Fruit fly (Drosophila melanogaster) whole organism, embryonic: ENCODE data around the gene fln.
A peak's percentile ranks its signal among the peaks of the same experiment; 100 is the strongest.

Experiments used
- Atf6 ChIP-seq: fragments of 200-800 bp; sonication (Bioruptor generic); IDR thresholded peaks from 2 replicates; pipeline ENCODE4 v1.3.6; 2022; ENCODE audit warnings: missing biosample characterization, missing genetic modification characterization
- B-H1 ChIP-seq: fragments of 200-800 bp; sonication (Bioruptor generic); IDR thresholded peaks from 3 replicates; pipeline ENCODE4 v1.3.6; 2022; ENCODE audit warnings: missing biosample characterization, missing genetic modification characterization
- C15 ChIP-seq: fragments of 200-800 bp; sonication (Bioruptor generic); IDR thresholded peaks from 3 replicates; pipeline ENCODE4 v1.3.6; 2022; ENCODE audit warnings: missing biosample characterization, missing genetic modification characterization
- CG10431 ChIP-seq: fragments of 200-800 bp; sonication (Bioruptor generic); optimal IDR thresholded peaks from 3 replicates; lab custom pipeline; 2018; ENCODE audit warnings: missing biosample characterization, mild to moderate bottlenecking, missing genetic modification characterization
- CG10654 ChIP-seq: fragments of 200-800 bp; sonication (Bioruptor generic); optimal IDR thresholded peaks from 2 replicates; lab custom pipeline; 2016; ENCODE audit warnings: missing biosample characterization, missing genetic modification characterization
- CG12236 ChIP-seq: fragments of 200-800 bp; sonication (Bioruptor generic); optimal IDR thresholded peaks from 2 replicates; lab custom pipeline; 2016; ENCODE audit warnings: missing biosample characterization, missing genetic modification characterization
- CG1233 ChIP-seq: fragments of 200-800 bp; sonication (Bioruptor generic); optimal IDR thresholded peaks from 4 replicates; lab custom pipeline; 2018; ENCODE audit warnings: missing biosample characterization, mild to moderate bottlenecking, missing genetic modification characterization
- CG13296 ChIP-seq: fragments of 200-800 bp; sonication (Bioruptor generic); optimal IDR thresholded peaks from 3 replicates; lab custom pipeline; 2018; ENCODE audit warnings: missing biosample characterization, mild to moderate bottlenecking, missing genetic modification characterization
- CG13624 ChIP-seq: fragments of 200-800 bp; sonication (Bioruptor generic); optimal IDR thresholded peaks from 2 replicates; lab custom pipeline; 2016; ENCODE audit warnings: missing biosample characterization, missing genetic modification characterization
- CG1529 ChIP-seq: fragments of 200-800 bp; sonication (Bioruptor generic); optimal IDR thresholded peaks from 3 replicates; lab custom pipeline; 2018; ENCODE audit warnings: missing biosample characterization, missing genetic modification characterization
- CG15479 ChIP-seq: fragments of 200-800 bp; sonication (Bioruptor generic); optimal IDR thresholded peaks from 3 replicates; lab custom pipeline; 2019; ENCODE audit warnings: missing biosample characterization, mild to moderate bottlenecking, missing genetic modification characterization, moderate library complexity
- CG15696 ChIP-seq: fragments of 200-800 bp; sonication (Bioruptor generic); optimal IDR thresholded peaks from 2 replicates; lab custom pipeline; 2019; ENCODE audit warnings: missing biosample characterization, mild to moderate bottlenecking, missing genetic modification characterization, moderate library complexity
- CG16815 ChIP-seq: fragments of 200-800 bp; sonication (Bioruptor generic); optimal IDR thresholded peaks from 3 replicates; lab custom pipeline; 2017; ENCODE audit warnings: missing biosample characterization, mild to moderate bottlenecking, missing genetic modification characterization
- CG17359 ChIP-seq: fragments of 200-800 bp; sonication (Bioruptor generic); optimal IDR thresholded peaks from 3 replicates; lab custom pipeline; 2018; ENCODE audit warnings: missing biosample characterization, mild to moderate bottlenecking, missing genetic modification characterization, moderate library complexity
- CG18262 ChIP-seq: fragments of 200-800 bp; optimal IDR thresholded peaks from 3 replicates; lab custom pipeline; 2019; ENCODE audit warnings: missing biosample characterization, mild to moderate bottlenecking, missing genetic modification characterization, moderate library complexity
- CG2875 ChIP-seq: fragments of 200-800 bp; sonication (Bioruptor generic); optimal IDR thresholded peaks from 2 replicates; lab custom pipeline; 2017; ENCODE audit warnings: missing biosample characterization, mild to moderate bottlenecking, missing genetic modification characterization, missing genetic modification reagents
- CG33213 ChIP-seq: fragments of 200-800 bp; sonication (Bioruptor generic); optimal IDR thresholded peaks from 3 replicates; lab custom pipeline; 2016; ENCODE audit warnings: missing biosample characterization, missing genetic modification characterization
- CG3838 ChIP-seq: fragments of 200-800 bp; sonication (Bioruptor generic); optimal IDR thresholded peaks from 3 replicates; lab custom pipeline; 2016; ENCODE audit warnings: missing biosample characterization, missing genetic modification characterization
- CG4328 ChIP-seq: fragments of 200-800 bp; sonication (Bioruptor generic); optimal IDR thresholded peaks from 3 replicates; lab custom pipeline; 2017; ENCODE audit warnings: missing biosample characterization, missing genetic modification reagents, missing genetic modification characterization
- CG4404 ChIP-seq: fragments of 200-800 bp; sonication (Bioruptor generic); IDR thresholded peaks from 2 replicates; pipeline ENCODE4 v1.3.6; 2022; ENCODE audit warnings: missing biosample characterization, missing genetic modification characterization
- CG4854 ChIP-seq: fragments of 200-800 bp; sonication (Bioruptor generic); optimal IDR thresholded peaks from 2 replicates; lab custom pipeline; 2016; ENCODE audit warnings: missing biosample characterization, missing genetic modification characterization, inconsistent platforms
- CG6791 ChIP-seq: fragments of 200-800 bp; sonication (Bioruptor generic); IDR thresholded peaks from 3 replicates; pipeline ENCODE4 v1.3.6; 2022; ENCODE audit warnings: missing biosample characterization, missing genetic modification characterization; ENCODE audit not compliant: partially characterized antibody
- CG7928 ChIP-seq: fragments of 200-800 bp; sonication (Bioruptor generic); optimal IDR thresholded peaks from 2 replicates; lab custom pipeline; 2017; ENCODE audit warnings: missing biosample characterization, mild to moderate bottlenecking, missing genetic modification characterization
- CG8359 ChIP-seq: fragments of 200-800 bp; sonication (Bioruptor generic); optimal IDR thresholded peaks from 2 replicates; lab custom pipeline; 2017; ENCODE audit warnings: missing biosample characterization, mild to moderate bottlenecking, missing genetic modification characterization, borderline replicate concordance
- CG9609 ChIP-seq: fragments of 200-800 bp; sonication (Bioruptor generic); optimal IDR thresholded peaks from 3 replicates; lab custom pipeline; 2016; ENCODE audit warnings: missing biosample characterization, missing genetic modification characterization
- Camta ChIP-seq: fragments of 200-800 bp; sonication (Bioruptor generic); optimal IDR thresholded peaks from 2 replicates; lab custom pipeline; 2016; ENCODE audit warnings: missing biosample characterization, missing genetic modification characterization
- Chrac-16 ChIP-seq: fragments of 200-800 bp; sonication (Bioruptor generic); optimal IDR thresholded peaks from 3 replicates; lab custom pipeline; 2016; ENCODE audit warnings: missing biosample characterization, missing genetic modification characterization
- Dip3 ChIP-seq: fragments of 200-800 bp; sonication (Bioruptor generic); optimal IDR thresholded peaks from 3 replicates; lab custom pipeline; 2016; ENCODE audit warnings: missing biosample characterization, missing genetic modification characterization
- Dp ChIP-seq: fragments of 200-800 bp; sonication (Bioruptor generic); optimal IDR thresholded peaks from 2 replicates; lab custom pipeline; 2018; ENCODE audit warnings: missing biosample characterization, mild to moderate bottlenecking, missing genetic modification characterization, moderate library complexity
- HmgZ ChIP-seq: fragments of 200-800 bp; sonication (Bioruptor generic); optimal IDR thresholded peaks from 2 replicates; lab custom pipeline; 2018; ENCODE audit warnings: missing biosample characterization, mild to moderate bottlenecking, missing genetic modification characterization
- Hr78 ChIP-seq, 2 experiments: fragments of 200-800 bp in 1 of 2; fragments of >200 bp in 1 of 2; sonication (Bioruptor generic) in 1 of 2; optimal IDR thresholded peaks; 2 replicates each; lab custom pipeline; 2017 to 2019; ENCODE audit warnings: missing biosample characterization in 2 of 2, missing genetic modification characterization in 2 of 2, mild to moderate bottlenecking in 1 of 2, moderate library complexity in 1 of 2
- Mes4 ChIP-seq: fragments of 200-800 bp; sonication (Bioruptor generic); optimal IDR thresholded peaks from 2 replicates; lab custom pipeline; 2016; ENCODE audit warnings: missing biosample characterization, missing genetic modification characterization
- Xrp1 ChIP-seq: fragments of 200-800 bp; sonication (Bioruptor generic); IDR thresholded peaks from 2 replicates; pipeline ENCODE4 v1.3.6; 2022; ENCODE audit warnings: missing biosample characterization, missing genetic modification characterization
- ap ChIP-seq: fragments of 200-800 bp; sonication (Bioruptor generic); IDR thresholded peaks from 2 replicates; pipeline ENCODE4 v1.3.6; 2022; ENCODE audit warnings: missing biosample characterization, missing genetic modification characterization
- ato ChIP-seq: fragments of 200-800 bp; sonication (Bioruptor generic); IDR thresholded peaks from 2 replicates; pipeline ENCODE4 v1.3.6; 2022; ENCODE audit warnings: missing biosample characterization, missing genetic modification characterization; ENCODE audit not compliant: partially characterized antibody
- az2 ChIP-seq: fragments of 200-800 bp; sonication (Bioruptor generic); optimal IDR thresholded peaks from 3 replicates; lab custom pipeline; 2016; ENCODE audit warnings: missing biosample characterization, missing genetic modification characterization
- bab2 ChIP-seq: fragments of 200-800 bp; sonication (Bioruptor generic); optimal IDR thresholded peaks from 2 replicates; lab custom pipeline; 2016; ENCODE audit warnings: missing biosample characterization, missing genetic modification characterization
- cad ChIP-seq: fragments of >200 bp; optimal IDR thresholded peaks from 2 replicates; lab custom pipeline; 2017; ENCODE audit warnings: missing biosample characterization, missing genetic modification characterization
- chm ChIP-seq: fragments of 200-800 bp; sonication (Bioruptor generic); IDR thresholded peaks from 2 replicates; pipeline ENCODE4 v1.3.6; 2022; ENCODE audit warnings: missing biosample characterization, missing genetic modification characterization
- gt ChIP-seq: fragments of 200-800 bp; sonication (Bioruptor generic); IDR thresholded peaks from 2 replicates; pipeline ENCODE4 v1.3.6; 2022; ENCODE audit warnings: missing biosample characterization, missing genetic modification characterization
- knrl ChIP-seq: fragments of 200-800 bp; sonication (Bioruptor generic); IDR thresholded peaks from 3 replicates; pipeline ENCODE4 v1.3.6; 2022; ENCODE audit warnings: missing biosample characterization, missing genetic modification characterization; ENCODE audit not compliant: partially characterized antibody
- lilli ChIP-seq: fragments of 200-800 bp; sonication (Bioruptor generic); optimal IDR thresholded peaks from 3 replicates; lab custom pipeline; 2016; ENCODE audit warnings: missing biosample characterization, missing genetic modification characterization
- odd ChIP-seq: fragments of 200-800 bp; sonication (Bioruptor generic); optimal IDR thresholded peaks from 2 replicates; lab custom pipeline; 2017; ENCODE audit warnings: missing biosample characterization, mild to moderate bottlenecking, missing genetic modification characterization
- psq ChIP-seq: fragments of 200-800 bp; sonication (Bioruptor generic); optimal IDR thresholded peaks from 2 replicates; lab custom pipeline; 2017; ENCODE audit warnings: missing biosample characterization, missing genetic modification characterization
- ranshi ChIP-seq: fragments of 200-800 bp; sonication (Bioruptor generic); IDR thresholded peaks from 2 replicates; pipeline ENCODE4 v1.3.6; 2022; ENCODE audit warnings: missing biosample characterization, missing genetic modification characterization
- repo ChIP-seq: fragments of 200-800 bp; sonication (Bioruptor generic); optimal IDR thresholded peaks from 2 replicates; lab custom pipeline; 2016; ENCODE audit warnings: missing biosample characterization, missing genetic modification characterization
- scrt ChIP-seq: fragments of 200-800 bp; sonication (Bioruptor generic); optimal IDR thresholded peaks from 2 replicates; lab custom pipeline; 2018; ENCODE audit warnings: missing biosample characterization, mild to moderate bottlenecking, missing genetic modification characterization, moderate library complexity
- sug ChIP-seq: fragments of 200-800 bp; optimal IDR thresholded peaks from 2 replicates; lab custom pipeline; 2019; ENCODE audit warnings: missing biosample characterization, mild to moderate bottlenecking, missing genetic modification characterization, moderate library complexity
- wek ChIP-seq: fragments of 200-800 bp; sonication (Bioruptor generic); optimal IDR thresholded peaks from 3 replicates; lab custom pipeline; 2018; ENCODE audit warnings: missing biosample characterization, mild to moderate bottlenecking, missing genetic modification characterization, moderate library complexity

Gene fln

dm6 chr3L:20006269-20007265 lies 15.5 kb upstream of the fln start (continued):
- TF ChIP-seq Chrac-16, result no peak
- no peak for TF ChIP-seq CG2875 (GFP tag; lab: Kevin White, UChicago)
- TF ChIP-seq CG1529 (GFP tag; lab: Kevin White, UChicago), result peak; percentile 17
- no peak for TF ChIP-seq scrt (GFP tag; lab: Kevin White, UChicago)
- no peak for TF ChIP-seq psq (GFP tag; lab: Kevin White, UChicago)
- TF ChIP-seq CG13296, result no peak
- TF ChIP-seq C15 (GFP tag; lab: Robert Waterston, UW), result no peak
- TF ChIP-seq CG16815 (GFP tag; lab: Kevin White, UChicago), result no peak
- no peak for TF ChIP-seq Atf6 (GFP tag; lab: Robert Waterston, UW)
- no peak for TF ChIP-seq gt (GFP tag; lab: Robert Waterston, UW)
- TF ChIP-seq knrl (GFP tag; lab: Robert Waterston, UW), result peak; percentile 74; the same call in 2 of the 3 replicates
- TF ChIP-seq ranshi (GFP tag; lab: Robert Waterston, UW), result no peak
- TF ChIP-seq CG6791 (GFP tag; lab: Robert Waterston, UW), result peak; percentile 99
- TF ChIP-seq sug (tag; lab: Kevin White, UChicago), result no peak
- no peak for TF ChIP-seq Dip3 (GFP tag; lab: Kevin White, UChicago)
- TF ChIP-seq CG4328 (GFP tag; lab: Kevin White, UChicago), result peak; percentile 46
- TF ChIP-seq CG3838 (GFP tag; lab: Kevin White, UChicago), result no peak
- TF ChIP-seq bab2 (GFP tag; lab: Kevin White, UChicago), result no peak
- no peak for TF ChIP-seq CG4404 (GFP tag; lab: Robert Waterston, UW)
- no peak for TF ChIP-seq Mes4
- TF ChIP-seq ato (GFP tag; lab: Robert Waterston, UW), result peak; percentile 100
- TF ChIP-seq CG15479 (GFP tag; lab: Kevin White, UChicago), result peak; percentile 84
- no peak for TF ChIP-seq ap (GFP tag; lab: Robert Waterston, UW)
- no peak for TF ChIP-seq cad (GFP tag; lab: Kevin White, UChicago)
- no peak for TF ChIP-seq CG4854 (GFP tag; lab: Kevin White, UChicago)
- TF ChIP-seq CG10654, result no peak
- peak; percentile 35 for TF ChIP-seq wek (GFP tag; lab: Kevin White, UChicago)
- no peak for TF ChIP-seq CG33213 (GFP tag; lab: Kevin White, UChicago)
- TF ChIP-seq odd, result peak; percentile 26
- no peak for TF ChIP-seq Xrp1 (GFP tag; lab: Robert Waterston, UW)
- no peak for TF ChIP-seq lilli (GFP tag; lab: Kevin White, UChicago)
- TF ChIP-seq CG9609 (GFP tag; lab: Kevin White, UChicago), result no peak
- peak; percentile 35 for TF ChIP-seq CG10431 (GFP tag; lab: Kevin White, UChicago)
- TF ChIP-seq Camta (GFP tag; lab: Kevin White, UChicago), result no peak
- no peak for TF ChIP-seq CG17359 (tag; lab: Kevin White, UChicago)
- peak; percentile 89 for TF ChIP-seq Dp
- TF ChIP-seq CG12236 (GFP tag; lab: Kevin White, UChicago), result no peak
- no peak for TF ChIP-seq repo (GFP tag; lab: Kevin White, UChicago)
- TF ChIP-seq CG15696, result peak; percentile 37
- no peak for TF ChIP-seq CG1233 (GFP tag; lab: Kevin White, UChicago)
- peak; percentile 32; the same call in 1 of the 2 replicates for TF ChIP-seq chm
- TF ChIP-seq az2 (GFP tag; lab: Kevin White, UChicago), result no peak
- TF ChIP-seq CG13624 (GFP tag; lab: Kevin White, UChicago), result no peak
- no peak for TF ChIP-seq CG8359 (GFP tag; lab: Kevin White, UChicago)
- no peak for TF ChIP-seq HmgZ (tag; lab: Kevin White, UChicago)
- TF ChIP-seq CG18262 (tag; lab: Kevin White, UChicago), result no peak
- TF ChIP-seq CG7928 (GFP tag; lab: Kevin White, UChicago), result no peak
- no peak for TF ChIP-seq Hr78 (GFP tag; optimal IDR thresholded peaks at IDR 0.05; lab: Kevin White, UChicago)
- TF ChIP-seq B-H1 (GFP tag; lab: Robert Waterston, UW), result no peak
